Fruit fly (Drosophila melanogaster) whole organism, embryonic: ENCODE data around the gene Cyp4d14.

Experiments used
- CG1024 ChIP-seq: fragments of 200-800 bp; sonication (Bioruptor generic); IDR thresholded peaks from 2 replicates; pipeline ENCODE4 v1.3.6; 2022; ENCODE audit warnings: missing biosample characterization, missing genetic modification characterization
- CG12659 ChIP-seq: fragments of 200-800 bp; sonication (Bioruptor generic); optimal IDR thresholded peaks from 3 replicates; lab custom pipeline; 2017; ENCODE audit warnings: mild to moderate bottlenecking, missing biosample characterization, missing genetic modification reagents, missing genetic modification characterization
- CG14050 ChIP-seq: fragments of 200-800 bp; sonication (Bioruptor generic); IDR thresholded peaks from 3 replicates; pipeline ENCODE4 v1.3.6; 2022; ENCODE audit warnings: missing biosample characterization, missing genetic modification characterization
- CG15269 ChIP-seq: fragments of 200-800 bp; sonication (Bioruptor generic); optimal IDR thresholded peaks from 2 replicates; lab custom pipeline; 2018; ENCODE audit warnings: missing biosample characterization, mild to moderate bottlenecking, missing genetic modification characterization, moderate library complexity
- CG15601 ChIP-seq: fragments of 200-800 bp; sonication (Bioruptor generic); optimal IDR thresholded peaks from 3 replicates; lab custom pipeline; 2019; ENCODE audit warnings: missing biosample characterization, mild to moderate bottlenecking, missing genetic modification characterization, moderate library complexity
- CG17186 ChIP-seq: fragments of 200-800 bp; sonication (Bioruptor generic); optimal IDR thresholded peaks from 3 replicates; lab custom pipeline; 2017; ENCODE audit warnings: missing biosample characterization, missing genetic modification reagents, missing genetic modification characterization
- CG2889 ChIP-seq: fragments of 200-800 bp; sonication (Bioruptor generic); IDR thresholded peaks from 3 replicates; pipeline ENCODE4 v1.3.6; 2022; ENCODE audit warnings: missing biosample characterization, missing genetic modification characterization
- CG31224 ChIP-seq: fragments of 200-800 bp; sonication (Bioruptor generic); IDR thresholded peaks from 2 replicates; pipeline ENCODE4 v1.3.6; 2022; ENCODE audit warnings: missing biosample characterization, missing genetic modification characterization
- CG4424 ChIP-seq: fragments of 200-800 bp; sonication (Bioruptor generic); optimal IDR thresholded peaks from 3 replicates; lab custom pipeline; 2016; ENCODE audit warnings: missing biosample characterization, missing genetic modification characterization
- CG4707 ChIP-seq: fragments of 200-800 bp; sonication (Bioruptor generic); optimal IDR thresholded peaks from 2 replicates; lab custom pipeline; 2018; ENCODE audit warnings: missing biosample characterization, mild to moderate bottlenecking, missing genetic modification characterization, moderate library complexity
- CG4820 ChIP-seq: fragments of 200-800 bp; sonication (Bioruptor generic); optimal IDR thresholded peaks from 3 replicates; lab custom pipeline; 2016; ENCODE audit warnings: missing biosample characterization, missing genetic modification characterization
- CG6272 ChIP-seq: fragments of 200-800 bp; sonication (Bioruptor generic); IDR thresholded peaks from 2 replicates; pipeline ENCODE4 v1.3.6; 2022; ENCODE audit warnings: missing biosample characterization, missing genetic modification characterization
- CG8290 ChIP-seq, 3 experiments: fragments of 200-800 bp; sonication (Bioruptor generic); optimal IDR thresholded peaks; 2 replicates each; lab custom pipeline; 2016 to 2019; ENCODE audit warnings: missing biosample characterization in 3 of 3, missing genetic modification characterization in 3 of 3, mild to moderate bottlenecking in 2 of 3, moderate library complexity in 1 of 3
- CG8359 ChIP-seq: fragments of 200-800 bp; sonication (Bioruptor generic); optimal IDR thresholded peaks from 2 replicates; lab custom pipeline; 2017; ENCODE audit warnings: missing biosample characterization, mild to moderate bottlenecking, missing genetic modification characterization, borderline replicate concordance
- CG9215 ChIP-seq: fragments of 200-800 bp; sonication (Bioruptor generic); IDR thresholded peaks from 2 replicates; pipeline ENCODE4 v1.3.6; 2022; ENCODE audit warnings: missing biosample characterization, missing genetic modification characterization
- Camta ChIP-seq: fragments of 200-800 bp; sonication (Bioruptor generic); optimal IDR thresholded peaks from 2 replicates; lab custom pipeline; 2016; ENCODE audit warnings: missing biosample characterization, missing genetic modification characterization
- Dfd ChIP-seq, 2 experiments: fragments of >200 bp; optimal IDR thresholded peaks; 2 replicates each; lab custom pipeline; 2017; ENCODE audit warnings: missing biosample characterization in 2 of 2, missing genetic modification characterization in 2 of 2
- E2f1 ChIP-seq: fragments of 200-800 bp; sonication (Bioruptor generic); IDR thresholded peaks from 2 replicates; pipeline ENCODE4 v1.3.6; 2022; ENCODE audit warnings: missing biosample characterization, missing genetic modification characterization
- Elba2 ChIP-seq: fragments of 200-800 bp; sonication (Bioruptor generic); optimal IDR thresholded peaks from 3 replicates; lab custom pipeline; 2016; ENCODE audit warnings: missing biosample characterization, missing genetic modification characterization
- H2.0 ChIP-seq: fragments of 200-800 bp; sonication (Bioruptor generic); IDR thresholded peaks from 2 replicates; pipeline ENCODE4 v1.3.6; 2022; ENCODE audit warnings: missing biosample characterization, missing genetic modification characterization
- MTF-1 ChIP-seq: fragments of 200-800 bp; sonication (Bioruptor generic); optimal IDR thresholded peaks from 2 replicates; lab custom pipeline; 2018; ENCODE audit warnings: missing biosample characterization, mild to moderate bottlenecking, missing genetic modification characterization, borderline replicate concordance
- Mad ChIP-seq: fragments of 200-800 bp; sonication (Bioruptor generic); optimal IDR thresholded peaks from 2 replicates; lab custom pipeline; 2016; ENCODE audit warnings: missing biosample characterization, missing genetic modification characterization
- Meics ChIP-seq: fragments of 200-800 bp; sonication (Bioruptor generic); optimal IDR thresholded peaks from 2 replicates; lab custom pipeline; 2017; ENCODE audit warnings: missing biosample characterization, mild to moderate bottlenecking, missing genetic modification characterization
- Mes4 ChIP-seq: fragments of 200-800 bp; sonication (Bioruptor generic); optimal IDR thresholded peaks from 2 replicates; lab custom pipeline; 2016; ENCODE audit warnings: missing biosample characterization, missing genetic modification characterization
- Nf-YC ChIP-seq: fragments of 200-800 bp; optimal IDR thresholded peaks from 3 replicates; lab custom pipeline; 2019; ENCODE audit warnings: missing biosample characterization, mild to moderate bottlenecking, missing genetic modification characterization, moderate library complexity
- NfI ChIP-seq: fragments of 200-800 bp; sonication (Bioruptor generic); optimal IDR thresholded peaks from 3 replicates; lab custom pipeline; 2018; ENCODE audit warnings: missing biosample characterization, mild to moderate bottlenecking, missing genetic modification characterization, moderate library complexity
- Oaz ChIP-seq: fragments of 200-800 bp; sonication (Bioruptor generic); IDR thresholded peaks from 2 replicates; pipeline ENCODE4 v1.3.6; 2022; ENCODE audit warnings: missing biosample characterization, missing genetic modification characterization
- Sry-δ ChIP-seq: fragments of 200-800 bp; sonication (Bioruptor generic); optimal IDR thresholded peaks from 2 replicates; lab custom pipeline; 2016; ENCODE audit warnings: missing biosample characterization, missing genetic modification characterization
- bcd ChIP-seq: fragments of 200-800 bp; sonication (Bioruptor generic); optimal IDR thresholded peaks from 2 replicates; lab custom pipeline; 2017; ENCODE audit warnings: missing biosample characterization, mild to moderate bottlenecking, missing genetic modification characterization
- br ChIP-seq: fragments of >200 bp; optimal IDR thresholded peaks from 2 replicates; lab custom pipeline; 2017
- cg ChIP-seq: fragments of 200-800 bp; sonication (Bioruptor generic); optimal IDR thresholded peaks from 3 replicates; lab custom pipeline; 2019; ENCODE audit warnings: missing biosample characterization, mild to moderate bottlenecking, missing genetic modification characterization, moderate library complexity
- chinmo ChIP-seq: fragments of 200-800 bp; sonication (Bioruptor generic); IDR thresholded peaks from 4 replicates; pipeline ENCODE4 v1.3.6; 2022; ENCODE audit warnings: missing biosample characterization, missing genetic modification characterization; ENCODE audit not compliant: partially characterized antibody
- chm ChIP-seq: fragments of 200-800 bp; sonication (Bioruptor generic); IDR thresholded peaks from 2 replicates; pipeline ENCODE4 v1.3.6; 2022; ENCODE audit warnings: missing biosample characterization, missing genetic modification characterization
- crc ChIP-seq: fragments of 200-800 bp; sonication (Bioruptor generic); optimal IDR thresholded peaks from 2 replicates; lab custom pipeline; 2016; ENCODE audit warnings: missing biosample characterization, missing genetic modification characterization
- dati ChIP-seq: fragments of 200-800 bp; sonication (Bioruptor generic); IDR thresholded peaks from 2 replicates; pipeline ENCODE4 v1.3.6; 2022; ENCODE audit warnings: missing biosample characterization, missing genetic modification characterization
- hkb ChIP-seq, 2 experiments: fragments of 200-800 bp in 1 of 2; fragments of >200 bp in 1 of 2; sonication (Bioruptor generic) in 1 of 2; IDR thresholded peaks in 1 of 2; optimal IDR thresholded peaks in 1 of 2; 2 replicates each; pipeline versions ENCODE4 v1.3.6 to Lab custom; 2017 to 2022; ENCODE audit warnings: missing biosample characterization in 1 of 2, missing genetic modification characterization in 1 of 2
- kah ChIP-seq: fragments of 200-800 bp; sonication (Bioruptor generic); optimal IDR thresholded peaks from 2 replicates; lab custom pipeline; 2018; ENCODE audit warnings: missing biosample characterization, mild to moderate bottlenecking, missing genetic modification characterization
- nau ChIP-seq: fragments of 200-800 bp; sonication (Bioruptor generic); optimal IDR thresholded peaks from 3 replicates; lab custom pipeline; 2017; ENCODE audit warnings: missing biosample characterization, mild to moderate bottlenecking, missing genetic modification characterization, missing genetic modification reagents
- pan ChIP-seq, 4 experiments: fragments of >200 bp in 3 of 4; fragments of 200-800 bp in 1 of 4; sonication (Bioruptor generic) in 1 of 4; optimal IDR thresholded peaks in 3 of 4; IDR thresholded peaks in 1 of 4; 2 replicates each; pipeline versions ENCODE4 v1.3.6 to Lab custom; 2017 to 2022; ENCODE audit warnings: missing biosample characterization in 2 of 4, missing genetic modification characterization in 2 of 4, mixed read lengths in 1 of 4
- psq ChIP-seq: fragments of 200-800 bp; sonication (Bioruptor generic); optimal IDR thresholded peaks from 2 replicates; lab custom pipeline; 2017; ENCODE audit warnings: missing biosample characterization, missing genetic modification characterization
- sd ChIP-seq: fragments of 200-800 bp; sonication (Bioruptor generic); optimal IDR thresholded peaks from 3 replicates; lab custom pipeline; 2018; ENCODE audit warnings: missing biosample characterization, mild to moderate bottlenecking, missing genetic modification characterization, moderate library complexity
- sens-2 ChIP-seq: fragments of 200-800 bp; sonication (Bioruptor generic); IDR thresholded peaks from 2 replicates; pipeline ENCODE4 v1.3.6; 2022; ENCODE audit warnings: missing biosample characterization, missing genetic modification characterization
- seq ChIP-seq: fragments of 200-800 bp; sonication (Bioruptor generic); IDR thresholded peaks from 2 replicates; pipeline ENCODE4 v1.3.6; 2022; ENCODE audit warnings: missing biosample characterization, missing genetic modification characterization
- slbo ChIP-seq: fragments of 200-800 bp; sonication (Bioruptor generic); IDR thresholded peaks from 2 replicates; pipeline ENCODE4 v1.3.6; 2022; ENCODE audit warnings: missing biosample characterization, missing genetic modification characterization
- slp2 ChIP-seq: fragments of 200-800 bp; sonication (Bioruptor generic); optimal IDR thresholded peaks from 2 replicates; lab custom pipeline; 2016; ENCODE audit warnings: missing biosample characterization, missing genetic modification characterization
- stwl ChIP-seq: fragments of 200-800 bp; sonication (Bioruptor generic); optimal IDR thresholded peaks from 3 replicates; lab custom pipeline; 2018; ENCODE audit warnings: missing biosample characterization, mild to moderate bottlenecking, missing genetic modification characterization, moderate library complexity
- tgo ChIP-seq: fragments of 200-800 bp; sonication (Bioruptor generic); IDR thresholded peaks from 3 replicates; pipeline ENCODE4 v1.3.6; 2022; ENCODE audit warnings: missing biosample characterization, missing genetic modification characterization
- tx ChIP-seq: fragments of 200-800 bp; sonication (Bioruptor generic); optimal IDR thresholded peaks from 2 replicates; lab custom pipeline; 2016; ENCODE audit warnings: missing biosample characterization, missing genetic modification characterization
- wek ChIP-seq: fragments of 200-800 bp; sonication (Bioruptor generic); optimal IDR thresholded peaks from 3 replicates; lab custom pipeline; 2018; ENCODE audit warnings: missing biosample characterization, mild to moderate bottlenecking, missing genetic modification characterization, moderate library complexity

Gene Cyp4d14

dm6 chrX:2222181-2222790 is 47.2 kb upstream of the Cyp4d14 start, which contains the start of gene Vinc (continued):
- peak; percentile 40 for TF ChIP-seq sd (tag; lab: Kevin White, UChicago)
- peak; percentile 62; the same call in 2 of the 3 replicates for TF ChIP-seq CG14050
- TF ChIP-seq chinmo (GFP tag; lab: Robert Waterston, UW): no peak
- peak; percentile 88 for TF ChIP-seq psq (GFP tag; lab: Kevin White, UChicago)
- peak; percentile 59; the same call in 2 of the 3 replicates for TF ChIP-seq CG2889
- TF ChIP-seq CG4424: peak; percentile 89
- TF ChIP-seq CG8290 (GFP tag; optimal IDR thresholded peaks at IDR 0.05; lab: Kevin White, UChicago): peak; percentile 57
- no peak for TF ChIP-seq CG8290 (tag; optimal IDR thresholded peaks at IDR 0.05; lab: Kevin White, UChicago)
- no peak for TF ChIP-seq pan (optimal IDR thresholded peaks at IDR 0.05; lab: Kevin White, UChicago)
- TF ChIP-seq pan (GFP tag; optimal IDR thresholded peaks at IDR 0.05 in 1 of 2, IDR thresholded peaks at IDR 0.05 in 1 of 2): peak in 1 of 2 experiments; percentile 75
- TF ChIP-seq tx (GFP tag; lab: Kevin White, UChicago): peak; percentile 73
- TF ChIP-seq CG31224 (GFP tag; lab: Robert Waterston, UW): peak; percentile 81
- TF ChIP-seq CG9215: peak; percentile 89
- TF ChIP-seq nau: no peak
- peak; percentile 83 for TF ChIP-seq NfI
- TF ChIP-seq wek: no peak
- no peak for TF ChIP-seq Dfd (GFP tag; optimal IDR thresholded peaks at IDR 0.05; lab: Kevin White, UChicago)
- TF ChIP-seq Sry-δ (GFP tag; lab: Kevin White, UChicago): peak; percentile 55
- peak; percentile 66; the same call in 1 of the 2 replicates for TF ChIP-seq seq (GFP tag; lab: Robert Waterston, UW)
- no peak for TF ChIP-seq CG1024 (GFP tag; lab: Robert Waterston, UW)
- TF ChIP-seq br: no peak
- TF ChIP-seq hkb (optimal IDR thresholded peaks at IDR 0.05; lab: Kevin White, UChicago): no peak
- peak; percentile 86 for TF ChIP-seq hkb (GFP tag; IDR thresholded peaks at IDR 0.05; lab: Robert Waterston, UW)
- TF ChIP-seq Mes4 (GFP tag; lab: Kevin White, UChicago): peak; percentile 41
- TF ChIP-seq Meics: peak; percentile 95
- TF ChIP-seq bcd (GFP tag; lab: Kevin White, UChicago): peak; percentile 92
- TF ChIP-seq Elba2 (GFP tag; lab: Kevin White, UChicago): no peak
- peak; percentile 82 for TF ChIP-seq Camta (GFP tag; lab: Kevin White, UChicago)
- peak; percentile 52; the same call in 1 of the 2 replicates for TF ChIP-seq chm (GFP tag; lab: Robert Waterston, UW)
- peak; percentile 13 for TF ChIP-seq stwl
- peak; percentile 85 for TF ChIP-seq slp2 (GFP tag; lab: Kevin White, UChicago)
- peak; percentile 48 for TF ChIP-seq MTF-1 (GFP tag; lab: Kevin White, UChicago)
- peak; percentile 54 for TF ChIP-seq CG15601 (tag; lab: Kevin White, UChicago)
- TF ChIP-seq CG4820 (GFP tag; lab: Kevin White, UChicago): peak; percentile 77
- TF ChIP-seq tgo (GFP tag; lab: Robert Waterston, UW): peak; percentile 88
- TF ChIP-seq H2.0 (GFP tag; lab: Robert Waterston, UW): peak; percentile 62
- peak; percentile 80 for TF ChIP-seq CG6272 (GFP tag; lab: Robert Waterston, UW)
- peak; percentile 86 for TF ChIP-seq CG15269 (tag; lab: Kevin White, UChicago)
- peak; percentile 100 for TF ChIP-seq CG4707 (GFP tag; lab: Kevin White, UChicago)
- TF ChIP-seq Nf-YC (tag; lab: Kevin White, UChicago): peak; percentile 86
- TF ChIP-seq CG17186 (GFP tag; lab: Kevin White, UChicago): peak; percentile 7
- peak; percentile 79 for TF ChIP-seq crc
- TF ChIP-seq CG8359 (GFP tag; lab: Kevin White, UChicago): peak; percentile 66
- no peak for TF ChIP-seq dati (GFP tag; lab: Robert Waterston, UW)
- TF ChIP-seq CG12659 (GFP tag; lab: Kevin White, UChicago): peak; percentile 82
- peak; percentile 51; the same call in 1 of the 2 replicates for TF ChIP-seq Oaz (GFP tag; lab: Robert Waterston, UW)
- peak; percentile 34 for TF ChIP-seq Mad (GFP tag; lab: Kevin White, UChicago)
- peak; percentile 78 for TF ChIP-seq slbo
- peak; percentile 71 for TF ChIP-seq cg (GFP tag; lab: Kevin White, UChicago)
- peak; percentile 83 for TF ChIP-seq E2f1
- TF ChIP-seq kah (GFP tag; lab: Kevin White, UChicago): peak; percentile 79
- TF ChIP-seq sens-2 (GFP tag; lab: Robert Waterston, UW): peak; percentile 64
